Worm (Caenorhabditis elegans) whole organism, early embryonic: ENCODE results near the gene pat-6.

ENCODE experiments used
- B0310.2 ChIP-seq: sonication (generic microtip); optimal IDR thresholded peaks from 2 replicates; lab custom pipeline; 2016; ENCODE audit warnings: mild to moderate bottlenecking, missing genetic modification characterization, missing compliant biosample characterization
- F13C5.2 ChIP-seq: sonication (generic microtip); optimal IDR thresholded peaks from 2 replicates; lab custom pipeline; 2017; ENCODE audit warnings: mild to moderate bottlenecking, missing genetic modification characterization, inconsistent platforms, missing compliant biosample characterization
- aly-1 ChIP-seq: sonication (generic microtip); optimal IDR thresholded peaks from 2 replicates; lab custom pipeline; 2016; ENCODE audit warnings: missing genetic modification characterization, missing compliant biosample characterization
- ama-1 ChIP-seq: fragments of 150-350 bp; optimal IDR thresholded peaks from 2 replicates; lab custom pipeline; 2014
- ceh-13 ChIP-seq: fragments of 200-800 bp; sonication (Bioruptor generic); optimal IDR thresholded peaks from 2 replicates; lab custom pipeline; 2018; ENCODE audit warnings: mild to moderate bottlenecking, missing genetic modification characterization, missing compliant biosample characterization
- ceh-36 ChIP-seq: sonication (generic microtip); optimal IDR thresholded peaks from 2 replicates; lab custom pipeline; 2016; ENCODE audit warnings: missing genetic modification characterization, inconsistent platforms, missing compliant biosample characterization
- ets-7 ChIP-seq: sonication (generic microtip); optimal IDR thresholded peaks from 2 replicates; lab custom pipeline; 2016; ENCODE audit warnings: missing genotype, missing genetic modification characterization, missing compliant biosample characterization
- flt-1 ChIP-seq: fragments of 200-800 bp; sonication (Bioruptor generic); IDR thresholded peaks from 2 replicates; pipeline ENCODE4 v1.3.6; 2022; ENCODE audit warnings: missing genetic modification characterization, missing compliant biosample characterization
- hmbx-1 ChIP-seq: sonication (generic microtip); optimal IDR thresholded peaks from 2 replicates; lab custom pipeline; 2016; ENCODE audit warnings: mild to moderate bottlenecking, missing genetic modification characterization, missing compliant biosample characterization
- hmg-4 ChIP-seq: fragments of 200-800 bp; sonication (Bioruptor generic); optimal IDR thresholded peaks from 2 replicates; lab custom pipeline; 2018; ENCODE audit warnings: mild to moderate bottlenecking, missing genetic modification characterization, missing compliant biosample characterization
- hnd-1 ChIP-seq: sonication (generic microtip); optimal IDR thresholded peaks from 2 replicates; lab custom pipeline; 2016; ENCODE audit warnings: missing genetic modification characterization, missing compliant biosample characterization
- pes-1 ChIP-seq: fragments of 200-800 bp; sonication (Bioruptor generic); IDR thresholded peaks from 2 replicates; pipeline ENCODE4 v1.3.6; 2022; ENCODE audit warnings: missing genetic modification reagents, missing genetic modification characterization, missing compliant biosample characterization
- scrt-1 ChIP-seq: fragments of 200-800 bp; sonication (Bioruptor generic); IDR thresholded peaks from 2 replicates; pipeline ENCODE4 v1.3.6; 2022; ENCODE audit warnings: missing genetic modification characterization, missing compliant biosample characterization
- sea-1 ChIP-seq: fragments of 200-800 bp; sonication (Bioruptor generic); conservative IDR thresholded peaks from 2 replicates; pipeline ENCODE4 v1.3.6; 2022; ENCODE audit warnings: missing genetic modification characterization, missing compliant biosample characterization
- tbx-11 ChIP-seq: fragments of 200-800 bp; sonication (Bioruptor generic); IDR thresholded peaks from 2 replicates; pipeline ENCODE4 v1.3.6; 2022; ENCODE audit warnings: missing genetic modification characterization, missing compliant biosample characterization
- tbx-37 ChIP-seq: fragments of 200-800 bp; sonication (Bioruptor generic); conservative IDR thresholded peaks from 2 replicates; pipeline ENCODE4 v1.3.6; 2022; ENCODE audit warnings: missing genetic modification reagents, missing genetic modification characterization, missing compliant biosample characterization
- tra-4 ChIP-seq: sonication (generic microtip); optimal IDR thresholded peaks from 2 replicates; lab custom pipeline; 2017; ENCODE audit warnings: missing genetic modification characterization, missing compliant biosample characterization

Gene pat-6

DNA sequence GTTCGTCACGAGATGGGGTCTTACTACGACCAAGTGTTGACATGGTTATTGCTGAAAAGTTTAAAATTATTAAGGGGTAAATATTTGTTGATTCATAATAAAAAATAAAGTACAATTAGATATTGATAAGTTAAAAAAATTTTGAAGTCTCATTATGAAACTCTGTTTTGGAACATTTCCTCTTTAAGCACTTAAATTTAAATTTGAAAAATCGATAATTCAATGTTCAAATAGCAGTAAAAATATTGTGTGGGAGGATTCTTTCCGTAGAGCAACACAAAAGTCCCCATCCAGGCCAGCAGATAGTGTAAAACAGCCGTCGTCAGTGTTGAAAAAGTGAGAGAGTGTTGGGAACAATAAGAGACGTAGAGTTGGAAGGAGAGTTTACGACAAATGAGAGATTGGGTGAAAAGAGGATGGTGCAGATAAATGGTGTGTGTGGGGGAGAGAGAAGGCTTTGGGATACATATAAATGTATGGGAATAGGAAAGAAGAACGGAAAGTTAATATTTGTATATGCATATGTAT is at the start of gene pat-6:
Gene pat-6 (minus strand): TSS at position 51 of the 528 bp plus-strand sequence.
- no peak for TF ChIP-seq sea-1 (GFP tag; lab: Robert Waterston, UW)
- TF ChIP-seq scrt-1 (GFP tag; lab: Robert Waterston, UW) = no peak
- no peak for TF ChIP-seq B0310.2
- TF ChIP-seq ceh-36 = no peak
- no peak for TF ChIP-seq tbx-11 (GFP tag; lab: Robert Waterston, UW)
- TF ChIP-seq ama-1 (lab: Kevin White, UChicago) = no peak
- TF ChIP-seq ceh-13 (GFP tag; lab: Kevin White, UChicago) = no peak
- no peak for TF ChIP-seq tra-4 (tag; lab: Kevin White, UChicago)
- TF ChIP-seq hmg-4 (GFP tag; lab: Kevin White, UChicago) = no peak
- no peak for TF ChIP-seq F13C5.2 (tag; lab: Kevin White, UChicago)
- TF ChIP-seq pes-1 (GFP tag; lab: Robert Waterston, UW) = no peak
- TF ChIP-seq hmbx-1 (tag; lab: Kevin White, UChicago) = no peak
- TF ChIP-seq ets-7 = no peak

- TF ChIP-seq hmg-4 (GFP tag; lab: Kevin White, UChicago) (no peak), ceh-36 (no peak), hmbx-1 (tag; lab: Kevin White, UChicago) (no peak), flt-1 (GFP tag; lab: Robert Waterston, UW) (no peak), hnd-1 (tag; lab: Kevin White, UChicago) (no peak), ama-1 (lab: Kevin White, UChicago) (no peak), tbx-11 (GFP tag; lab: Robert Waterston, UW) (no peak), sea-1 (GFP tag; lab: Robert Waterston, UW) (no peak), pes-1 (GFP tag; lab: Robert Waterston, UW) (no peak), scrt-1 (GFP tag; lab: Robert Waterston, UW) (no peak), B0310.2 (no peak)
Observed at ce11 chrIV:313615-314014, 49.6 kb upstream of the pat-6 start, which contains the start of gene snai-1. TSS of gene snai-1 (minus strand) at chrIV:313715.

DNA sequence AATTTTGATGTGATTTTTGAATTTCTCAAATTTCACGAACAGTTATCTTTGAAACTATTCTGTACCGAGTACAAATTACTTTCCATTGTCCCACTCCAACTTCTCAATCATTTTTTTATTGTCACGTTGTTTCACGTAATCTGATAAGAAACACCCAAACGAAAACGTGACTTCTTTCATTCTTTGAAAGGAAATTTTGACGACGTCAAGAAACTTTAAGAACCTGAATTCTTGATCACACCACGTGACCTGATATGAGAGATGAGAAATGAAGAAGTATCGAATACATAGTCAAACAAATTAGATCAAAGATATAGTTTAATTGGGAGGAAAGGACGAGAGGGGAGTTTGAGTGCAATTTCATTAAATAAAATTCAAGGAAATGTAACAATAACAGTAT is 45.5 kb upstream of the pat-6 start:
- no peak for TF ChIP-seq B0310.2
- no peak for TF ChIP-seq flt-1 (GFP tag; lab: Robert Waterston, UW)
- no peak for TF ChIP-seq tra-4 (tag; lab: Kevin White, UChicago)
- no peak for TF ChIP-seq F13C5.2 (tag; lab: Kevin White, UChicago)
- no peak for TF ChIP-seq hnd-1 (tag; lab: Kevin White, UChicago)
- no peak for TF ChIP-seq tbx-11 (GFP tag; lab: Robert Waterston, UW)
- no peak for TF ChIP-seq scrt-1 (GFP tag; lab: Robert Waterston, UW)
- no peak for TF ChIP-seq tbx-37
- no peak for TF ChIP-seq hmg-4 (GFP tag; lab: Kevin White, UChicago)
- no peak for TF ChIP-seq ama-1 (lab: Kevin White, UChicago)
- no peak for TF ChIP-seq ets-7
- TF ChIP-seq ceh-13 (GFP tag; lab: Kevin White, UChicago) = no peak
- TF ChIP-seq aly-1 (tag; lab: Kevin White, UChicago) = no peak
- TF ChIP-seq pes-1 (GFP tag; lab: Robert Waterston, UW) = no peak
- TF ChIP-seq hmbx-1 (tag; lab: Kevin White, UChicago) = no peak
- TF ChIP-seq sea-1 (GFP tag; lab: Robert Waterston, UW) = no peak
- TF ChIP-seq ceh-36 = no peak

DNA sequence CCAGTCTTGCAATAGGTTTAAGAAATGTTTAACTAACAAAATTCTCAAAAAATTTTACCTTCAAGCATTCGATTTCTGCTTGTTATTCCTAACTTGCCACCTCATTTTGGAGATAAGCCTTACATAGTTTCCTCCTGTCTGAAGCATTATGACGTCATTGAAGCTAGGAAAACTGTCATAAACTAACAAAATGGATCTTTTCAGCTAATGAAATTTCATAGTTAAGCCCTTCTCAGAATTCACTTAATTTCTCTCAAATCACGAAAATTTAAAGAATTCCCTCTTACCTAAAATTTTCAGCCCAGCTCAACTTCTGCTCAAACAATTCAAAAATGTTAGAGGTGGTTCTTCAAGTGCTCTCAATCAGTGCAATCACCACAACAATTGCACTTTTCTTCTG is 43.2 kb upstream of the pat-6 start, which contains the start of gene swt-1:
Gene swt-1 (plus strand): TSS at position 301 of the 400 bp plus-strand sequence.
- TF ChIP-seq B0310.2 = no peak
- no peak for TF ChIP-seq ama-1 (lab: Kevin White, UChicago)
- TF ChIP-seq ceh-36 = no peak
- TF ChIP-seq hmg-4 (GFP tag; lab: Kevin White, UChicago) = no peak
- no peak for TF ChIP-seq tra-4 (tag; lab: Kevin White, UChicago)
- TF ChIP-seq sea-1 (GFP tag; lab: Robert Waterston, UW) = no peak
- no peak for TF ChIP-seq hmbx-1 (tag; lab: Kevin White, UChicago)
- TF ChIP-seq scrt-1 (GFP tag; lab: Robert Waterston, UW) = no peak
- no peak for TF ChIP-seq ceh-13 (GFP tag; lab: Kevin White, UChicago)
- no peak for TF ChIP-seq aly-1 (tag; lab: Kevin White, UChicago)
- no peak for TF ChIP-seq tbx-37
- no peak for TF ChIP-seq hnd-1 (tag; lab: Kevin White, UChicago)
- no peak for TF ChIP-seq pes-1 (GFP tag; lab: Robert Waterston, UW)
- TF ChIP-seq ets-7 = no peak
- TF ChIP-seq flt-1 (GFP tag; lab: Robert Waterston, UW) = no peak
- TF ChIP-seq tbx-11 (GFP tag; lab: Robert Waterston, UW) = no peak
- TF ChIP-seq F13C5.2 (tag; lab: Kevin White, UChicago) = no peak

DNA sequence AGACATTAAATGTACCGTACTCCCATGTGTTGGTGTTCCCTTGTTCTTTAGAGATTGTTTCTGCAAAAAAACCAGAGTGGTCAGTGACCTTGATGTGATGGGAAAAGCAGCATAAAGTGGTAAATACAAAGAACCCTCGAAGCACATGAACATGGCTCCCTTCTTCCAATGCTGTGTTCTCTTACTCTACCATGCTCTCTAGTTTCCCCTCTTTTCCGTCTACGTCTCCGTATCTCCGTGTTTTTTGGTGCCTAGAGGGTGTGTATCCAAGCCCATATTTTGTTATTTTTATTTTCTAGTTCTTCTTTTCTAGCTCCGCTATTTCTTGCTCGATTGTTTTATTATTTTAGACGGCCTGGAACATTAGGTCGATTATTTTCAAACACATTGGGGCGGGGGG is 42.5 kb upstream of the pat-6 start:
- TF ChIP-seq ceh-13 (GFP tag; lab: Kevin White, UChicago) (no peak), tbx-11 (GFP tag; lab: Robert Waterston, UW) (no peak), aly-1 (tag; lab: Kevin White, UChicago) (no peak), scrt-1 (GFP tag; lab: Robert Waterston, UW) (no peak), ama-1 (lab: Kevin White, UChicago) (no peak)

- TF ChIP-seq scrt-1 (GFP tag; lab: Robert Waterston, UW) (no peak), F13C5.2 (tag; lab: Kevin White, UChicago) (no peak), hnd-1 (tag; lab: Kevin White, UChicago) (no peak), tbx-11 (GFP tag; lab: Robert Waterston, UW) (no peak), ceh-13 (GFP tag; lab: Kevin White, UChicago) (no peak), flt-1 (GFP tag; lab: Robert Waterston, UW) (no peak), B0310.2 (no peak), ets-7 (no peak), aly-1 (tag; lab: Kevin White, UChicago) (no peak), ama-1 (lab: Kevin White, UChicago) (no peak), hmbx-1 (tag; lab: Kevin White, UChicago) (no peak), pes-1 (GFP tag; lab: Robert Waterston, UW) (no peak), ceh-36 (no peak)
Observed at ce11 chrIV:305101-305500, 41.1 kb upstream of the pat-6 start.

DNA sequence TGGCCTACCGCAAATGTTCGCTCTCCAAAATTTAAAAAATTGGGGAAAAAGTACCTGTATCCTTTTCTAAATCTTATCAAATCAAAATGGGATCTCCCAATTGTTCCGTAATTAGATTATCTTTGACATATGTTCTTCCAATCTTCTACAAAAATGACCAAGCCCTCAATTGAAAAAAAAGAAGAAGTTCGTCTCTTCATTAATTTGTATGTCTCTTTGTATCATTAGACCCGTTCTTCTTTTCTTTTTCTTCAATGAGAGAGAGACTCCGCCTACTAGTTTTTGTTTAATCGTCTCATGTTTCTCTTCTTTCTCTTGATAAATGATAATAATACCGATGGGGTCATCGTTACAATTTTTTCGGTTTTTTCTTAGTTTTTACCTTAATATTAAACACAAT is 39.2 kb upstream of the pat-6 start:
- TF ChIP-seq ceh-36 (no peak), pes-1 (GFP tag; lab: Robert Waterston, UW) (no peak), hnd-1 (tag; lab: Kevin White, UChicago) (no peak)
